Fruit fly (Drosophila melanogaster) S2 (cell line): ENCODE data around the gene CG33282.

Source experiments
- CG8478 ChIP-seq: fragments of >200 bp; optimal IDR thresholded peaks from 2 replicates; lab custom pipeline; 2018
- CTCF ChIP-seq, 2 experiments: fragments of >200 bp; optimal IDR thresholded peaks; 2 replicates each; lab custom pipeline; 2018

DNA sequence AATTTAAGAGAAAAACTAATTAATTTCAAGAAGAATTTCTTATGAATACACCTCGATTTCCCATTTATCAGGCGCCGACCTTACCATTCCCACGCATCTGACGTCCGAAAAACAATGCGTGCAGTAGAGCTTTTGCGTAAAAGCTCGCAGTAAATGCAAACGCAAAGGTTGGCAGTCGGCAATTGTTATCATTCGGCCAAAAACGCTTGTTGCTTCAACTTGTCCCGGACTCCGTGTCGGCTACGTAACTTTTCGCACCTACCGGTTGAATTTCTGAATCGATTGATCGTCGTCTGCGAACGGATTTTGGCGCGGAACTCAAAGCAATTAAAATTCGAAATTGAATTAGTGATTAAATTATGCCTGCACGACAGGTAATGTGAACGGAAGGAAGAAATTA, 23.8 kb upstream of the CG33282 start, which contains the start of gene CG3277:
- no peak for TF ChIP-seq CG8478
- no peak for TF ChIP-seq CTCF (optimal IDR thresholded peaks at IDR 0.05; lab: Kevin White, UChicago)
